Fruit fly (Drosophila melanogaster): Measurements from ENCODE around the gene CG8509.

DNA sequence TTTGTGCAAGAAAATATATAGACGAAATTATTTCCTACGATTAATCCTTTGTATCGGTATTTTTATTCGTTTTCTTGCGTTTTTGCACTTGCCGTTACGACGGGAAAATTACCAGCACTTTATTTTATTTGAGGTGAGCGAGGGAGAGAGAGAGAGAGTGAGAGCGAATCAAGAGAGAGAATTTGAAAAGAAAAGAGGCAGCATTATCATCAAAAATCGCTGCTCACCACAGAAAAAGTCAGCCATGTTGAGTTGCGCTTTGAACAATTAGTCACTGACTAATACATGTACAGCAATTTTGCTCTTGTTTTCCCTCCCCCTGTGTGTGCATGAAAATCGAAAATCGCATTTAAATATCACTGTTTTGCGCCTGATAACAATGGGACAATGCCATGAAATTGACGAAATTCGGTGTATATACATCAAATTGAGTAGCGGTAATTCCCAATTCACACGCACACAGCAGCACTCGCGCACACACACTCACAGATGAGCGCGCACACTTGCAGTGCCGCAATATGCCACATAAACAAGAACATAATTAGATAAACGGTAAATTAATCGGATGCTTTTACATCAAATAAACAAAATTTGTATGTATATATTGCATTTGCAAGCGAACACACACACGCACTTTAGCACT lies 25.4 kb downstream of the CG8509 start:
- TF ChIP-seq Pif1A (GFP tag; optimal IDR thresholded peaks at IDR 0.05) (no peak), EcR (GFP tag; optimal IDR thresholded peaks at IDR 0.05) (no peak), D1 (tag; optimal IDR thresholded peaks at IDR 0.05) (no peak), CG32121 (GFP tag; IDR thresholded peaks at IDR 0.05) (no peak), CG10348 (GFP tag; IDR thresholded peaks at IDR 0.05) (no peak), CG34367 (tag; optimal IDR thresholded peaks at IDR 0.05) (no peak), CG8301 (tag; optimal IDR thresholded peaks at IDR 0.05) (no peak), CG14655 (GFP tag; optimal IDR thresholded peaks at IDR 0.05) (no peak), CG8159 (tag; optimal IDR thresholded peaks at IDR 0.05) (no peak), CG9948 (tag; optimal IDR thresholded peaks at IDR 0.05) (no peak), CG12605 (GFP tag; IDR thresholded peaks at IDR 0.05) (peak; percentile 58; the same call in 1 of the 2 replicates)

Measured in whole organism, pupa.